Worm (Caenorhabditis elegans) whole organism, late embryonic: ENCODE results near the gene srh-1.

ENCODE experiments used
- C08G9.2 ChIP-seq: sonication (generic microtip); optimal IDR thresholded peaks from 2 replicates; lab custom pipeline; 2016; ENCODE audit warnings: mild to moderate bottlenecking, missing genetic modification characterization, moderate library complexity, missing compliant biosample characterization
- C38D4.7 ChIP-seq: fragments of 200-800 bp; sonication (Bioruptor generic); optimal IDR thresholded peaks from 2 replicates; lab custom pipeline; 2018; ENCODE audit warnings: mild to moderate bottlenecking, missing genetic modification characterization, moderate library complexity, missing compliant biosample characterization
- K02D7.2 ChIP-seq: sonication (generic microtip); optimal IDR thresholded peaks from 2 replicates; lab custom pipeline; 2017; ENCODE audit warnings: mild to moderate bottlenecking, missing genetic modification characterization, missing compliant biosample characterization
- K09A11.1 ChIP-seq: sonication (generic microtip); optimal IDR thresholded peaks from 2 replicates; lab custom pipeline; 2017; ENCODE audit warnings: antibody characterized with exemption, mild to moderate bottlenecking, missing genetic modification characterization, missing compliant biosample characterization; ENCODE audit not compliant: insufficient read depth
- ahr-1 ChIP-seq: sonication (generic microtip); optimal IDR thresholded peaks from 2 replicates; lab custom pipeline; 2016; ENCODE audit warnings: missing genetic modification characterization, missing compliant biosample characterization
- ama-1 ChIP-seq: fragments of 150-350 bp; optimal IDR thresholded peaks from 2 replicates; lab custom pipeline; 2014
- ceh-18 ChIP-seq: sonication (generic microtip); optimal IDR thresholded peaks from 2 replicates; lab custom pipeline; 2016; ENCODE audit warnings: missing genetic modification characterization, missing compliant biosample characterization
- ceh-19 ChIP-seq: fragments of 200-800 bp; sonication (Bioruptor generic); optimal IDR thresholded peaks from 2 replicates; lab custom pipeline; 2018; ENCODE audit warnings: mild to moderate bottlenecking, missing genetic modification characterization, missing compliant biosample characterization
- ceh-2 ChIP-seq: sonication (generic microtip); optimal IDR thresholded peaks from 2 replicates; lab custom pipeline; 2016; ENCODE audit warnings: missing genotype, missing genetic modification characterization, missing compliant biosample characterization
- ceh-24 ChIP-seq: sonication (generic microtip); optimal IDR thresholded peaks from 2 replicates; lab custom pipeline; 2016; ENCODE audit warnings: mild to moderate bottlenecking, missing genetic modification characterization, missing compliant biosample characterization
- ceh-30 ChIP-seq: fragments of 150-350 bp; optimal IDR thresholded peaks from 2 replicates; lab custom pipeline; 2014; ENCODE audit warnings: missing biosample characterization, missing genetic modification characterization
- ceh-9 ChIP-seq: sonication (generic microtip); optimal IDR thresholded peaks from 2 replicates; lab custom pipeline; 2016; ENCODE audit warnings: mild to moderate bottlenecking, missing genetic modification characterization, inconsistent platforms, missing compliant biosample characterization
- dmd-4 ChIP-seq: sonication (generic microtip); optimal IDR thresholded peaks from 2 replicates; lab custom pipeline; 2016; ENCODE audit warnings: borderline replicate concordance, missing genetic modification characterization, missing compliant biosample characterization
- ets-4 ChIP-seq: sonication (generic microtip); optimal IDR thresholded peaks from 2 replicates; lab custom pipeline; 2016; ENCODE audit warnings: missing genetic modification characterization, missing compliant biosample characterization
- fax-1 ChIP-seq: sonication (generic microtip); optimal IDR thresholded peaks from 2 replicates; lab custom pipeline; 2016; ENCODE audit warnings: missing genotype, missing genetic modification characterization, missing compliant biosample characterization
- fkh-10 ChIP-seq: fragments of 150-350 bp; optimal IDR thresholded peaks from 2 replicates; lab custom pipeline; 2014; ENCODE audit warnings: missing biosample characterization, missing genetic modification reagents, missing genetic modification characterization
- fkh-6 ChIP-seq: sonication (generic microtip); optimal IDR thresholded peaks from 2 replicates; lab custom pipeline; 2016; ENCODE audit warnings: missing genetic modification characterization, missing compliant biosample characterization
- gmeb-2 ChIP-seq: sonication (generic microtip); optimal IDR thresholded peaks from 2 replicates; lab custom pipeline; 2016; ENCODE audit warnings: missing genetic modification characterization, inconsistent platforms, missing compliant biosample characterization
- hlh-13 ChIP-seq: fragments of 200-800 bp; sonication (Bioruptor generic); optimal IDR thresholded peaks from 2 replicates; lab custom pipeline; 2018; ENCODE audit warnings: mild to moderate bottlenecking, missing genetic modification characterization, missing compliant biosample characterization
- hlh-15 ChIP-seq: sonication (generic microtip); optimal IDR thresholded peaks from 2 replicates; lab custom pipeline; 2016; ENCODE audit warnings: missing genetic modification characterization, missing compliant biosample characterization
- hlh-6 ChIP-seq: sonication (generic microtip); optimal IDR thresholded peaks from 2 replicates; lab custom pipeline; 2016; ENCODE audit warnings: missing genotype, missing genetic modification characterization, missing compliant biosample characterization
- hlh-8 ChIP-seq: sonication (generic microtip); optimal IDR thresholded peaks from 2 replicates; lab custom pipeline; 2016; ENCODE audit warnings: missing genotype, missing genetic modification characterization, missing compliant biosample characterization
- lim-6 ChIP-seq: sonication (generic microtip); optimal IDR thresholded peaks from 2 replicates; lab custom pipeline; 2016; ENCODE audit warnings: missing genetic modification characterization, missing compliant biosample characterization
- mec-3 ChIP-seq: sonication (generic microtip); optimal IDR thresholded peaks from 2 replicates; lab custom pipeline; 2016; ENCODE audit warnings: borderline replicate concordance, missing genetic modification characterization, missing compliant biosample characterization
- nfya-1 ChIP-seq: sonication (generic microtip); optimal IDR thresholded peaks from 2 replicates; lab custom pipeline; 2017; ENCODE audit warnings: missing genetic modification characterization, mild to moderate bottlenecking, missing compliant biosample characterization, antibody characterized with exemption, moderate library complexity
- nhr-232 ChIP-seq: sonication (generic microtip); optimal IDR thresholded peaks from 2 replicates; lab custom pipeline; 2016; ENCODE audit warnings: missing genetic modification characterization, missing compliant biosample characterization
- npax-4 ChIP-seq: sonication (generic microtip); optimal IDR thresholded peaks from 2 replicates; lab custom pipeline; 2016; ENCODE audit warnings: missing genetic modification characterization, missing compliant biosample characterization
- pha-2 ChIP-seq: sonication (generic microtip); optimal IDR thresholded peaks from 2 replicates; lab custom pipeline; 2017; ENCODE audit warnings: mild to moderate bottlenecking, missing genetic modification characterization, missing compliant biosample characterization
- ref-2 ChIP-seq: sonication (generic microtip); optimal IDR thresholded peaks from 2 replicates; lab custom pipeline; 2016; ENCODE audit warnings: missing genetic modification characterization, missing compliant biosample characterization
- sdc-2 ChIP-seq: sonication (generic microtip); optimal IDR thresholded peaks from 2 replicates; lab custom pipeline; 2016; ENCODE audit warnings: missing genotype, missing genetic modification characterization, missing compliant biosample characterization
- sox-2 ChIP-seq: fragments of 200-800 bp; sonication (Bioruptor generic); IDR thresholded peaks from 2 replicates; pipeline ENCODE4 v1.3.6; 2022; ENCODE audit warnings: missing genetic modification reagents, missing genetic modification characterization, missing compliant biosample characterization
- sox-4 ChIP-seq: sonication (generic microtip); optimal IDR thresholded peaks from 2 replicates; lab custom pipeline; 2017; ENCODE audit warnings: mild to moderate bottlenecking, missing genetic modification characterization, inconsistent platforms, missing compliant biosample characterization
- tbx-7 ChIP-seq: sonication (generic microtip); optimal IDR thresholded peaks from 2 replicates; lab custom pipeline; 2016; ENCODE audit warnings: missing genotype, missing genetic modification characterization, missing compliant biosample characterization
- unc-3 ChIP-seq, 2 experiments: fragments of 200-800 bp in 1 of 2; sonication (Bioruptor generic) in 1 of 2; sonication (generic microtip) in 1 of 2; conservative IDR thresholded peaks in 1 of 2; optimal IDR thresholded peaks in 1 of 2; 2 replicates each; pipeline versions ENCODE4 v1.3.6 to Lab custom; 2016 to 2022; ENCODE audit warnings: missing compliant biosample characterization in 2 of 2, missing genetic modification characterization in 2 of 2, missing genetic modification reagents in 1 of 2
- unc-42 ChIP-seq: sonication (generic microtip); optimal IDR thresholded peaks from 2 replicates; lab custom pipeline; 2016; ENCODE audit warnings: missing genotype, missing genetic modification characterization, missing compliant biosample characterization
- zip-5 ChIP-seq: sonication (generic microtip); optimal IDR thresholded peaks from 2 replicates; lab custom pipeline; 2016; ENCODE audit warnings: missing genetic modification characterization, missing compliant biosample characterization
- ztf-16 ChIP-seq: sonication (generic microtip); optimal IDR thresholded peaks from 2 replicates; lab custom pipeline; 2017; ENCODE audit warnings: missing genetic modification characterization, missing compliant biosample characterization

srh-1 gene

ce11 chrV:11504853-11505397 is 19.3 kb downstream of the srh-1 start, which contains the start of the genes C55A6.1 and C55A6.10 (continued):
- TF ChIP-seq tbx-7 (peak; percentile 62), unc-42 (peak; percentile 83), ztf-16 (tag; lab: Kevin White, UChicago) (peak; percentile 11), hlh-8 (tag; lab: Kevin White, UChicago) (peak; percentile 32), ceh-2 (tag; lab: Kevin White, UChicago) (peak; percentile 80)

DNA sequence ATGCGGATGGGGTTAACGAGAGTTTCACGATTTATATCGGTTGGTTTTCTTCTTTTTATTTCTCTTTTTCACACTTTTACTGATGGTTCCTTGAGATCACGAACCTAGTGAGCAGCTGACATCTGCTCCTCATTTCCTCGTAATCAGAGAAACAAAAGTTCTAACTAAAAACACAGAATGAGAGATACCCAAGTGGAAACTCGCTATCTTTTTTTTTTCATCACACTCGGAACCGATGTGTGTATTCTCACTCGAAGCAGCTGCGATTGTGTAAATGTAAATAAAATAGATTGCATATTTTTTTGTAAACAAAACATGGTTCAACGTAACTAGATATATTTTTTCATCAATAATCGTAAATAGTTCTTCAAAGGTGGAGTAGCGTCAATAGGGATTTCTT is 20.7 kb downstream of the srh-1 start:
- TF ChIP-seq C08G9.2 (tag; lab: Kevin White, UChicago) (no peak), ceh-18 (tag; lab: Kevin White, UChicago) (peak; percentile 51), ceh-30 (tag; lab: Kevin White, UChicago) (no peak)
- TF ChIP-seq, all 69 proteins: peak for 1

DNA sequence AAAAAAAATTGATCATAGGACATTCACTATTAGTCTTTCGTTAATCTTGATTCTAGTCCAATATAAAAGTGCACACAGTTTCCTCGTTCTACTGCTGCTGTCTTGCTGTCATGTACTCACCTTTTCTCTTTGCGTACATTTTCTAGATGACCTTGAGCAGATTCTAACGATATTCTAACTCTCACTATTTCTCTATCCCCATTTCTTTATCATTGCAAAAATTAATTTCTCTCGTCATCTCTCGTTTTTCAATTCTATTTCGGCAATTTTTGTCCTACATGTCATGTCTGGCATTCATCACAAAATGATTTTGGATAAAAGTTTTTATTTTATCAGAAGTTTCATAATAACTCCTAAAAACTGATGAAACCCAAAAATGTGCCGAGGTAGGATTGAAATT is 23.1 kb downstream of the srh-1 start, which contains the start of gene ttll-5:
ttll-5 (plus strand) TSS at position 288 of the 400 bp plus-strand sequence.
- no peak for TF ChIP-seq dmd-4 (tag; lab: Kevin White, UChicago)
- no peak for TF ChIP-seq zip-5 (tag; lab: Kevin White, UChicago)
- TF ChIP-seq ets-4 = no peak
- TF ChIP-seq nfya-1 (tag; lab: Kevin White, UChicago) = no peak
- TF ChIP-seq hlh-6 (tag; lab: Kevin White, UChicago) = no peak
- no peak for TF ChIP-seq K02D7.2
- TF ChIP-seq fkh-10 = no peak

DNA sequence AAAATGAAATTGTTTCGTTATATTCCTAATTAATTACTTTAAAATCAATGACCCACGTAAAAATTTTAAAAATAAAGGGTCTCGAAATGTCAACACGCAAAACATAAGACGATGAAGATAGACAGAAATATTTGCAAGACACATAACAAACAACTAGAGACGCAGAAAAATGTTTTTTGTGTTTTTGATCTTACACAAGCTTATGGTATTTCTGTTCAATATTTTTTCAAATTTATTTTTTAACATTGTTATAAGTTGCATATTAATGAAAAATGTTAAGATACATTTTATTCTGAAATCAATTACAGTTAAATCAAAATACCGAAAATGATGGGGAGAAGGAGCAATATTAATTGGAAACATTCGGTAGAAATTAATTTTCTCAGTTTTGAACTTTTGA is 27.8 kb downstream of the srh-1 start, which contains the start of gene C55A6.3:
C55A6.3 (minus strand) TSS at position 101 of the 400 bp plus-strand sequence.
- TF ChIP-seq ceh-24 = no peak
- TF ChIP-seq ahr-1 (tag; lab: Kevin White, UChicago) = no peak
- TF ChIP-seq pha-2 = no peak
- TF ChIP-seq ets-4 = no peak
- no peak for TF ChIP-seq mec-3 (tag; lab: Kevin White, UChicago)
- no peak for TF ChIP-seq nhr-232
- TF ChIP-seq npax-4 (tag; lab: Kevin White, UChicago) = no peak
- no peak for TF ChIP-seq unc-3 (GFP tag; conservative IDR thresholded peaks at IDR 0.05; lab: Robert Waterston, UW)
- no peak for TF ChIP-seq unc-3 (tag; optimal IDR thresholded peaks at IDR 0.05; lab: Kevin White, UChicago)
- TF ChIP-seq fkh-6 (tag; lab: Kevin White, UChicago) = no peak
- no peak for TF ChIP-seq hlh-6 (tag; lab: Kevin White, UChicago)
- TF ChIP-seq tbx-7 = no peak
- no peak for TF ChIP-seq lim-6 (tag; lab: Kevin White, UChicago)
- no peak for TF ChIP-seq sox-4 (tag; lab: Kevin White, UChicago)
- no peak for TF ChIP-seq fax-1 (tag; lab: Kevin White, UChicago)
- TF ChIP-seq ceh-19 (GFP tag; lab: Kevin White, UChicago) = no peak
- no peak for TF ChIP-seq ceh-9

- no peak for TF ChIP-seq ama-1
- no peak for TF ChIP-seq ceh-24
- no peak for TF ChIP-seq C38D4.7
- TF ChIP-seq hlh-6 (tag; lab: Kevin White, UChicago) = no peak
- TF ChIP-seq ceh-2 (tag; lab: Kevin White, UChicago) = no peak
- TF ChIP-seq ref-2 (tag; lab: Kevin White, UChicago) = no peak
- TF ChIP-seq hlh-15 (tag; lab: Kevin White, UChicago) = no peak
- TF ChIP-seq pha-2 = no peak
- no peak for TF ChIP-seq gmeb-2
- no peak for TF ChIP-seq unc-42
- TF ChIP-seq sox-2 = no peak
- TF ChIP-seq sdc-2 (tag; lab: Kevin White, UChicago) = no peak
- no peak for TF ChIP-seq K09A11.1 (tag; lab: Kevin White, UChicago)
- TF ChIP-seq hlh-13 (GFP tag; lab: Kevin White, UChicago) = no peak
- TF ChIP-seq ets-4 = no peak
- TF ChIP-seq fax-1 (tag; lab: Kevin White, UChicago) = no peak
- TF ChIP-seq, all 69 proteins: peak for 0
Observed at ce11 chrV:11514677-11515076, 29.0 kb downstream of the srh-1 start, which contains the start of gene C55A6.6. Gene C55A6.6, minus strand, starts transcription at chrV:11514737.
